Fruit fly (Drosophila melanogaster) whole organism, embryonic: ENCODE results near the gene CG33654.
A peak's percentile ranks its signal among the peaks of the same experiment; 100 is the strongest.

Experiments used
- ATbp ChIP-seq: fragments of 200-800 bp; sonication (Bioruptor generic); optimal IDR thresholded peaks from 2 replicates; lab custom pipeline; 2017; ENCODE audit warnings: missing biosample characterization, mild to moderate bottlenecking, missing genetic modification characterization, missing genetic modification reagents
- Ada2b ChIP-seq: fragments of 200-800 bp; sonication (Bioruptor generic); IDR thresholded peaks from 2 replicates; pipeline ENCODE4 v1.3.6; 2022; ENCODE audit warnings: missing biosample characterization, missing genetic modification characterization
- Atf3 ChIP-seq: fragments of 200-800 bp; sonication (Bioruptor generic); optimal IDR thresholded peaks from 3 replicates; lab custom pipeline; 2016; ENCODE audit warnings: missing biosample characterization, missing genetic modification characterization
- C15 ChIP-seq: fragments of 200-800 bp; sonication (Bioruptor generic); IDR thresholded peaks from 3 replicates; pipeline ENCODE4 v1.3.6; 2022; ENCODE audit warnings: missing biosample characterization, missing genetic modification characterization
- CG11695 ChIP-seq: fragments of 200-800 bp; sonication (Bioruptor generic); IDR thresholded peaks from 3 replicates; pipeline ENCODE4 v1.3.6; 2022; ENCODE audit warnings: missing biosample characterization, missing genetic modification characterization
- CG12104 ChIP-seq: fragments of 200-800 bp; sonication (Bioruptor generic); optimal IDR thresholded peaks from 3 replicates; lab custom pipeline; 2016; ENCODE audit warnings: missing biosample characterization, missing genetic modification characterization
- CG17568 ChIP-seq: fragments of 200-800 bp; sonication (Bioruptor generic); optimal IDR thresholded peaks from 2 replicates; lab custom pipeline; 2018; ENCODE audit warnings: missing biosample characterization, mild to moderate bottlenecking, missing genetic modification characterization, moderate library complexity
- CG17802 ChIP-seq: fragments of 200-800 bp; sonication (Bioruptor generic); optimal IDR thresholded peaks from 2 replicates; lab custom pipeline; 2018; ENCODE audit warnings: missing biosample characterization, mild to moderate bottlenecking, missing genetic modification characterization, moderate library complexity
- CG17829 ChIP-seq: fragments of 200-800 bp; optimal IDR thresholded peaks from 2 replicates; lab custom pipeline; 2019; ENCODE audit warnings: missing biosample characterization, mild to moderate bottlenecking, missing genetic modification characterization, moderate library complexity
- CG18599 ChIP-seq: fragments of 200-800 bp; sonication (Bioruptor generic); optimal IDR thresholded peaks from 3 replicates; lab custom pipeline; 2017; ENCODE audit warnings: missing biosample characterization, missing genetic modification characterization, mild to moderate bottlenecking, moderate library complexity, missing genetic modification reagents
- CG18619 ChIP-seq: fragments of 200-800 bp; sonication (Bioruptor generic); optimal IDR thresholded peaks from 3 replicates; lab custom pipeline; 2017; ENCODE audit warnings: missing biosample characterization, mild to moderate bottlenecking, missing genetic modification characterization
- CG30020 ChIP-seq: fragments of 200-800 bp; optimal IDR thresholded peaks from 2 replicates; lab custom pipeline; 2019; ENCODE audit warnings: missing biosample characterization, mild to moderate bottlenecking, missing genetic modification characterization, moderate library complexity
- CG3281 ChIP-seq: fragments of 200-800 bp; sonication (Bioruptor generic); optimal IDR thresholded peaks from 3 replicates; lab custom pipeline; 2017; ENCODE audit warnings: missing biosample characterization, mild to moderate bottlenecking, missing genetic modification characterization
- CG33213 ChIP-seq: fragments of 200-800 bp; sonication (Bioruptor generic); optimal IDR thresholded peaks from 3 replicates; lab custom pipeline; 2016; ENCODE audit warnings: missing biosample characterization, missing genetic modification characterization
- CG3726 ChIP-seq: fragments of 200-800 bp; sonication (Bioruptor generic); IDR thresholded peaks from 3 replicates; pipeline ENCODE4, ENCODE4 v1.3.6; 2022; ENCODE audit warnings: missing biosample characterization, missing genetic modification characterization
- CG4707 ChIP-seq: fragments of 200-800 bp; sonication (Bioruptor generic); optimal IDR thresholded peaks from 2 replicates; lab custom pipeline; 2018; ENCODE audit warnings: missing biosample characterization, mild to moderate bottlenecking, missing genetic modification characterization, moderate library complexity
- CG7357 ChIP-seq: fragments of 200-800 bp; sonication (Bioruptor generic); IDR thresholded peaks from 3 replicates; pipeline ENCODE4 v1.3.6; 2022; ENCODE audit warnings: missing biosample characterization, missing genetic modification characterization
- CG9437 ChIP-seq: fragments of 200-800 bp; sonication (Bioruptor generic); optimal IDR thresholded peaks from 2 replicates; lab custom pipeline; 2018; ENCODE audit warnings: missing biosample characterization, mild to moderate bottlenecking, missing genetic modification characterization
- CkIIα-i1 ChIP-seq: fragments of 200-800 bp; sonication (Bioruptor generic); IDR thresholded peaks from 2 replicates; pipeline ENCODE4 v1.3.6; 2022; ENCODE audit warnings: missing biosample characterization, missing genetic modification characterization
- Dad ChIP-seq: fragments of 200-800 bp; sonication (Bioruptor generic); optimal IDR thresholded peaks from 3 replicates; lab custom pipeline; 2016; ENCODE audit warnings: missing biosample characterization, missing genetic modification characterization
- Fer1 ChIP-seq: fragments of 200-800 bp; sonication (Bioruptor generic); optimal IDR thresholded peaks from 2 replicates; lab custom pipeline; 2017; ENCODE audit warnings: missing biosample characterization, mild to moderate bottlenecking, missing genetic modification characterization
- HLH4C ChIP-seq: fragments of 200-800 bp; sonication (Bioruptor generic); IDR thresholded peaks from 3 replicates; pipeline ENCODE4 v1.3.6; 2022; ENCODE audit warnings: missing biosample characterization, missing genetic modification characterization; ENCODE audit not compliant: partially characterized antibody
- HmgZ ChIP-seq: fragments of 200-800 bp; sonication (Bioruptor generic); optimal IDR thresholded peaks from 2 replicates; lab custom pipeline; 2018; ENCODE audit warnings: missing biosample characterization, mild to moderate bottlenecking, missing genetic modification characterization
- Hsf ChIP-seq: fragments of 200-800 bp; sonication (Bioruptor generic); optimal IDR thresholded peaks from 3 replicates; lab custom pipeline; 2016; ENCODE audit warnings: missing biosample characterization, missing genetic modification characterization
- MBD-R2 ChIP-seq: fragments of 200-800 bp; sonication (Bioruptor generic); IDR thresholded peaks from 2 replicates; pipeline ENCODE4 v1.3.6; 2022; ENCODE audit warnings: missing biosample characterization, missing genetic modification characterization
- Max ChIP-seq: fragments of 200-800 bp; sonication (Bioruptor generic); optimal IDR thresholded peaks from 2 replicates; lab custom pipeline; 2016; ENCODE audit warnings: missing biosample characterization, mild to moderate bottlenecking, missing genetic modification characterization
- NC2α ChIP-seq: fragments of 200-800 bp; sonication (Bioruptor generic); optimal IDR thresholded peaks from 2 replicates; lab custom pipeline; 2016; ENCODE audit warnings: missing biosample characterization, missing genetic modification characterization
- Nf-YA ChIP-seq: fragments of 200-800 bp; sonication (Bioruptor generic); IDR thresholded peaks from 2 replicates; pipeline ENCODE4 v1.3.6; 2022; ENCODE audit warnings: missing biosample characterization, missing genetic modification characterization
- Opbp ChIP-seq: fragments of 200-800 bp; sonication (Bioruptor generic); IDR thresholded peaks from 3 replicates; pipeline ENCODE4 v1.3.6; 2022; ENCODE audit warnings: missing biosample characterization, missing genetic modification characterization; ENCODE audit not compliant: partially characterized antibody
- Taf1 ChIP-seq: fragments of 200-800 bp; sonication (Bioruptor generic); IDR thresholded peaks from 2 replicates; pipeline ENCODE4 v1.3.6; 2022; ENCODE audit warnings: missing biosample characterization, missing genetic modification characterization
- ab ChIP-seq: fragments of 200-800 bp; sonication (Bioruptor generic); optimal IDR thresholded peaks from 2 replicates; lab custom pipeline; 2016; ENCODE audit warnings: missing biosample characterization, missing genetic modification characterization
- ap ChIP-seq: fragments of 200-800 bp; sonication (Bioruptor generic); IDR thresholded peaks from 2 replicates; pipeline ENCODE4 v1.3.6; 2022; ENCODE audit warnings: missing biosample characterization, missing genetic modification characterization
- bcd ChIP-seq: fragments of 200-800 bp; sonication (Bioruptor generic); optimal IDR thresholded peaks from 2 replicates; lab custom pipeline; 2017; ENCODE audit warnings: missing biosample characterization, mild to moderate bottlenecking, missing genetic modification characterization
- bigmax ChIP-seq: fragments of 200-800 bp; sonication (Bioruptor generic); optimal IDR thresholded peaks from 2 replicates; lab custom pipeline; 2018; ENCODE audit warnings: missing biosample characterization, mild to moderate bottlenecking, missing genetic modification characterization
- bowl ChIP-seq: fragments of 200-800 bp; sonication (Bioruptor generic); IDR thresholded peaks from 2 replicates; pipeline ENCODE4 v1.3.6; 2022; ENCODE audit warnings: missing biosample characterization, missing genetic modification characterization
- btn ChIP-seq: fragments of 200-800 bp; sonication (Bioruptor generic); optimal IDR thresholded peaks from 2 replicates; lab custom pipeline; 2016; ENCODE audit warnings: missing biosample characterization, missing genetic modification characterization
- dmrt99B ChIP-seq: fragments of 200-800 bp; sonication (Bioruptor generic); optimal IDR thresholded peaks from 2 replicates; lab custom pipeline; 2018; ENCODE audit warnings: missing biosample characterization, mild to moderate bottlenecking, missing genetic modification characterization, moderate library complexity
- exex ChIP-seq: fragments of 200-800 bp; sonication (Bioruptor generic); optimal IDR thresholded peaks from 4 replicates; lab custom pipeline; 2018; ENCODE audit warnings: missing biosample characterization, mild to moderate bottlenecking, missing genetic modification characterization, moderate library complexity
- fd3F ChIP-seq: fragments of 200-800 bp; sonication (Bioruptor generic); optimal IDR thresholded peaks from 2 replicates; lab custom pipeline; 2018; ENCODE audit warnings: missing biosample characterization, mild to moderate bottlenecking, missing genetic modification characterization, moderate library complexity
- h ChIP-seq: fragments of >200 bp; optimal IDR thresholded peaks from 2 replicates; lab custom pipeline; 2017
- inv ChIP-seq: fragments of 200-800 bp; sonication (Bioruptor generic); IDR thresholded peaks from 2 replicates; pipeline ENCODE4 v1.3.6; 2022; ENCODE audit warnings: missing biosample characterization, missing genetic modification characterization; ENCODE audit not compliant: partially characterized antibody
- lmd ChIP-seq: fragments of 200-800 bp; sonication (Bioruptor generic); IDR thresholded peaks from 2 replicates; pipeline ENCODE4 v1.3.6; 2022; ENCODE audit warnings: missing biosample characterization, missing genetic modification characterization
- otp ChIP-seq: fragments of 200-800 bp; sonication (Bioruptor generic); IDR thresholded peaks from 3 replicates; pipeline ENCODE4, ENCODE4 v1.3.6; 2022; ENCODE audit warnings: missing biosample characterization, missing genetic modification characterization
- salm ChIP-seq: fragments of 200-800 bp; sonication (Bioruptor generic); optimal IDR thresholded peaks from 2 replicates; lab custom pipeline; 2018; ENCODE audit warnings: missing biosample characterization, mild to moderate bottlenecking, missing genetic modification characterization
- sima ChIP-seq: fragments of 200-800 bp; sonication (Bioruptor generic); optimal IDR thresholded peaks from 2 replicates; lab custom pipeline; 2016; ENCODE audit warnings: missing biosample characterization, missing genetic modification characterization
- sna ChIP-seq: fragments of 200-800 bp; sonication (Bioruptor generic); IDR thresholded peaks from 2 replicates; pipeline ENCODE4 v1.3.6; 2022; ENCODE audit warnings: missing biosample characterization, missing genetic modification characterization; ENCODE audit not compliant: partially characterized antibody
- sob ChIP-seq: fragments of 200-800 bp; sonication (Bioruptor generic); IDR thresholded peaks from 2 replicates; pipeline ENCODE4 v1.3.6; 2022; ENCODE audit warnings: missing biosample characterization, missing genetic modification characterization
- ssp ChIP-seq: fragments of 200-800 bp; sonication (Bioruptor generic); IDR thresholded peaks from 2 replicates; pipeline ENCODE4 v1.3.6; 2022; ENCODE audit warnings: missing biosample characterization, missing genetic modification characterization
- tna ChIP-seq: fragments of 200-800 bp; sonication (Bioruptor generic); IDR thresholded peaks from 2 replicates; pipeline ENCODE4 v1.3.6; 2022; ENCODE audit warnings: missing biosample characterization, missing genetic modification characterization; ENCODE audit not compliant: partially characterized antibody
- z ChIP-seq: fragments of 200-800 bp; sonication (Bioruptor generic); IDR thresholded peaks from 3 replicates; pipeline ENCODE4 v1.3.6; 2022; ENCODE audit warnings: missing biosample characterization, missing genetic modification characterization

The CG33654 gene

DNA sequence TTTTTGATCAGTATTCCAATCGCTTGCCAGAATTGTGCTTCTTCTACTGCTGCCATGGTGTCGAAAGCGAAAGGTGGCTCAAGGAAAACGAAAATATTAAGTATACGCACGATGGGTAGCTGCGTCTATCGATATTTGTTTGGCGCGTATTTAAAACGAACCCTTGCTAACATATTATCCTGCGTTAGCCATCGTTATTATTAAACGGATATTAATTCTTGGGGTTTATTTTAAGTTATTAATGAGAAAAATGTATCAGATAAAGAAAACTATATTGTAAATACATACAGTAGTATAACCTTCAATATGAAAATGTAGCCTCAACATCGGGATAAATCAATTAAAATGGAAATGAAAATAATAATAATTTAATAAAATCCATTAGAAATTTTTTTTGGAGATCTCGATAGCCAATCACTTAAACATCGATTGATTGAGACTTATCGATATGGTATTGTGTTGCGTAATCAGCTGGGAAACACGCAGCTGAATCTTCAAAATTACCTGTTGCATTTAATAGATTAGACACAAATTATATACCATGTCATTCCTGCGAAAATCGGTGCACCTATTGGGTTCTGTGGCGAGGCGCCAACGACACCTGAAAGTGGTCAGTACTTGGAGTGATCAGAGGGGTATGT lies 27.6 kb downstream of the CG33654 start, which contains the start of the genes CG9386 and BckdhA (continued):
- no peak for TF ChIP-seq CG17568 (GFP tag; lab: Kevin White, UChicago)
- peak; percentile 44 for TF ChIP-seq CG3281 (GFP tag; lab: Kevin White, UChicago)
- TF ChIP-seq bowl (GFP tag; lab: Robert Waterston, UW): no peak
- TF ChIP-seq CG11695 (GFP tag; lab: Robert Waterston, UW): no peak
- TF ChIP-seq MBD-R2 (GFP tag; lab: Robert Waterston, UW): peak; percentile 49
- TF ChIP-seq bigmax (GFP tag; lab: Kevin White, UChicago): no peak
- TF ChIP-seq HLH4C (GFP tag; lab: Robert Waterston, UW): peak; percentile 74
- peak; percentile 21 for TF ChIP-seq HmgZ
- TF ChIP-seq NC2α (GFP tag; lab: Kevin White, UChicago): no peak
- no peak for TF ChIP-seq CG18599 (GFP tag; lab: Kevin White, UChicago)
- peak; percentile 59; the same call in 1 of the 2 replicates for TF ChIP-seq sob (GFP tag; lab: Robert Waterston, UW)
- TF ChIP-seq salm: no peak
- peak; percentile 53 for TF ChIP-seq CG12104 (GFP tag; lab: Kevin White, UChicago)
- TF ChIP-seq Taf1 (GFP tag; lab: Robert Waterston, UW): 0 out of 2 replicates have a peak, but pooled peaks have one; percentile 24
- no peak for TF ChIP-seq z (GFP tag; lab: Robert Waterston, UW)
- peak; percentile 7 for TF ChIP-seq fd3F
- TF ChIP-seq CkIIα-i1: no peak
- no peak for TF ChIP-seq CG7357
- no peak for TF ChIP-seq CG4707 (GFP tag; lab: Kevin White, UChicago)
- TF ChIP-seq CG17802 (tag; lab: Kevin White, UChicago): no peak
- TF ChIP-seq CG30020 (tag; lab: Kevin White, UChicago): peak; percentile 26
- no peak for TF ChIP-seq Atf3 (GFP tag; lab: Kevin White, UChicago)
- TF ChIP-seq tna (GFP tag; lab: Robert Waterston, UW): no peak
- TF ChIP-seq CG33213 (GFP tag; lab: Kevin White, UChicago): peak; percentile 17
- TF ChIP-seq CG3726 (GFP tag; lab: Robert Waterston, UW): no peak
- TF ChIP-seq Dad (GFP tag; lab: Kevin White, UChicago): peak; percentile 20
- 0 out of 3 replicates have a peak, but pooled peaks have one; percentile 5 for TF ChIP-seq Opbp (GFP tag; lab: Robert Waterston, UW)
- peak; percentile 59 for TF ChIP-seq Hsf (GFP tag; lab: Kevin White, UChicago)
- TF ChIP-seq ssp: peak; percentile 20; the same call in 1 of the 2 replicates
- TF ChIP-seq ATbp (GFP tag; lab: Kevin White, UChicago): no peak
- no peak for TF ChIP-seq Nf-YA (GFP tag; lab: Robert Waterston, UW)
- TF ChIP-seq inv (GFP tag; lab: Robert Waterston, UW): peak; percentile 54
- TF ChIP-seq h (lab: Kevin White, UChicago): no peak
- TF ChIP-seq exex (tag; lab: Kevin White, UChicago): no peak
- TF ChIP-seq sima (GFP tag; lab: Kevin White, UChicago): no peak
- peak; percentile 42 for TF ChIP-seq Fer1 (GFP tag; lab: Kevin White, UChicago)
- peak; percentile 77 for TF ChIP-seq CG9437 (GFP tag; lab: Kevin White, UChicago)
- 0 out of 3 replicates have a peak, but pooled peaks have one; percentile 25 for TF ChIP-seq otp (GFP tag; lab: Robert Waterston, UW)
- TF ChIP-seq CG18619: peak; percentile 32
- no peak for TF ChIP-seq ab (GFP tag; lab: Kevin White, UChicago)
- TF ChIP-seq bcd (GFP tag; lab: Kevin White, UChicago): peak; percentile 21
- TF ChIP-seq lmd (GFP tag; lab: Robert Waterston, UW): peak; percentile 48; the same call in 1 of the 2 replicates
- TF ChIP-seq C15 (GFP tag; lab: Robert Waterston, UW): no peak
- TF ChIP-seq ap: no peak
- TF ChIP-seq Max: peak; percentile 60
- TF ChIP-seq CG17829 (tag; lab: Kevin White, UChicago): peak; percentile 45
- no peak; the same call in none of the 2 replicates for TF ChIP-seq sna
- peak; percentile 43; the same call in 1 of the 2 replicates for TF ChIP-seq Ada2b (GFP tag; lab: Robert Waterston, UW)
- TF ChIP-seq dmrt99B: no peak
- TF ChIP-seq btn (GFP tag; lab: Kevin White, UChicago): no peak
